Worm (Caenorhabditis elegans) whole organism, L2 larva: ENCODE results near the gene C34F6.12.

Experiments used
- C34F6.9 ChIP-seq: fragments of 150-350 bp; optimal IDR thresholded peaks from 2 replicates; lab custom pipeline; 2014; ENCODE audit warnings: missing biosample characterization, missing genetic modification characterization
- F13H6.1 ChIP-seq: sonication (generic microtip); optimal IDR thresholded peaks from 2 replicates; lab custom pipeline; 2016; ENCODE audit warnings: missing genetic modification characterization, missing compliant biosample characterization
- Y55F3AM.14 ChIP-seq: fragments of 200-800 bp; sonication (Bioruptor generic); optimal IDR thresholded peaks from 2 replicates; lab custom pipeline; 2018; ENCODE audit warnings: mild to moderate bottlenecking, missing genetic modification characterization, missing compliant biosample characterization
- alr-1 ChIP-seq: fragments of 150-350 bp; optimal IDR thresholded peaks from 2 replicates; lab custom pipeline; 2014; ENCODE audit warnings: missing biosample characterization, missing genetic modification characterization
- aly-2 ChIP-seq: fragments of 150-350 bp; optimal IDR thresholded peaks from 2 replicates; lab custom pipeline; 2014; ENCODE audit warnings: missing biosample characterization, missing genetic modification characterization
- ama-1 ChIP-seq: fragments of 150-350 bp; optimal IDR thresholded peaks from 2 replicates; lab custom pipeline; 2018; ENCODE audit warnings: inconsistent platforms
- blmp-1 ChIP-seq: sonication (generic microtip); optimal IDR thresholded peaks from 2 replicates; lab custom pipeline; 2017; ENCODE audit warnings: missing genetic modification characterization, mild to moderate bottlenecking, missing compliant biosample characterization, antibody characterized with exemption, moderate library complexity; ENCODE audit not compliant: insufficient read depth
- ceh-82 ChIP-seq: fragments of 150-350 bp; optimal IDR thresholded peaks from 2 replicates; lab custom pipeline; 2014; ENCODE audit warnings: missing biosample characterization, missing genetic modification characterization
- crh-2 ChIP-seq: sonication (generic microtip); optimal IDR thresholded peaks from 2 replicates; lab custom pipeline; 2017; ENCODE audit warnings: missing biosample characterization, missing genetic modification characterization
- egl-27 ChIP-seq: sonication (generic microtip); optimal IDR thresholded peaks from 3 replicates; lab custom pipeline; 2017; ENCODE audit warnings: missing biosample characterization, missing genetic modification reagents, missing genetic modification characterization
- elt-1 ChIP-seq: fragments of 150-350 bp; optimal IDR thresholded peaks from 2 replicates; lab custom pipeline; 2014; ENCODE audit warnings: missing biosample characterization, missing genetic modification characterization
- fos-1 ChIP-seq: fragments of 150-350 bp; optimal IDR thresholded peaks from 2 replicates; lab custom pipeline; 2014; ENCODE audit warnings: missing biosample characterization, missing genetic modification characterization
- gmeb-1 ChIP-seq: fragments of 150-350 bp; optimal IDR thresholded peaks from 2 replicates; lab custom pipeline; 2014; ENCODE audit warnings: missing biosample characterization, missing genetic modification characterization
- lin-13 ChIP-seq: fragments of 150-350 bp; optimal IDR thresholded peaks from 2 replicates; lab custom pipeline; 2014; ENCODE audit warnings: missing biosample characterization, missing genetic modification reagents, missing genetic modification characterization
- lin-39 ChIP-seq: fragments of 150-350 bp; optimal IDR thresholded peaks from 2 replicates; lab custom pipeline; 2014; ENCODE audit warnings: missing biosample characterization, missing genetic modification reagents, missing genetic modification characterization
- lsy-2 ChIP-seq, 2 experiments: fragments of 150-350 bp in 1 of 2; sonication (generic microtip) in 1 of 2; optimal IDR thresholded peaks; 2 replicates each; lab custom pipeline; 2014 to 2017; ENCODE audit warnings: missing biosample characterization in 2 of 2, missing genetic modification characterization in 2 of 2
- mbf-1 ChIP-seq: sonication (generic microtip); optimal IDR thresholded peaks from 2 replicates; lab custom pipeline; 2017; ENCODE audit warnings: missing biosample characterization, missing genetic modification characterization
- nhr-10 ChIP-seq: sonication (generic microtip); optimal IDR thresholded peaks from 2 replicates; lab custom pipeline; 2017; ENCODE audit warnings: missing biosample characterization, missing genetic modification characterization
- nhr-11 ChIP-seq: fragments of 150-350 bp; optimal IDR thresholded peaks from 2 replicates; lab custom pipeline; 2014; ENCODE audit warnings: missing biosample characterization, missing genetic modification characterization
- nhr-12 ChIP-seq: fragments of 150-350 bp; optimal IDR thresholded peaks from 2 replicates; lab custom pipeline; 2014; ENCODE audit warnings: missing biosample characterization, missing genetic modification characterization
- nhr-129 ChIP-seq: fragments of 150-350 bp; optimal IDR thresholded peaks from 2 replicates; lab custom pipeline; 2014; ENCODE audit warnings: missing biosample characterization, missing genetic modification characterization
- nhr-21 ChIP-seq: fragments of 150-350 bp; optimal IDR thresholded peaks from 2 replicates; lab custom pipeline; 2014; ENCODE audit warnings: missing biosample characterization, missing genetic modification characterization
- nhr-23 ChIP-seq: fragments of 150-350 bp; optimal IDR thresholded peaks from 2 replicates; lab custom pipeline; 2014; ENCODE audit warnings: missing biosample characterization, missing genetic modification reagents, missing genetic modification characterization
- nhr-25 ChIP-seq: fragments of 150-350 bp; sonication (generic microtip); optimal IDR thresholded peaks from 3 replicates; lab custom pipeline; 2014; ENCODE audit warnings: missing biosample characterization, missing genetic modification characterization
- nhr-77 ChIP-seq: fragments of 150-350 bp; optimal IDR thresholded peaks from 2 replicates; lab custom pipeline; 2014; ENCODE audit warnings: missing biosample characterization, missing genetic modification characterization
- sem-4 ChIP-seq: fragments of 150-350 bp; optimal IDR thresholded peaks from 2 replicates; lab custom pipeline; 2014; ENCODE audit warnings: missing biosample characterization, missing genetic modification reagents, missing genetic modification characterization
- skn-1 ChIP-seq: sonication (generic microtip); optimal IDR thresholded peaks from 2 replicates; lab custom pipeline; 2017; ENCODE audit warnings: missing biosample characterization, missing genetic modification characterization
- sma-3 ChIP-seq: sonication (generic microtip); optimal IDR thresholded peaks from 2 replicates; lab custom pipeline; 2016; ENCODE audit warnings: missing genetic modification reagents, missing genetic modification characterization, missing compliant biosample characterization
- sma-9 ChIP-seq, 2 experiments: fragments of 150-350 bp in 1 of 2; sonication (generic microtip) in 1 of 2; optimal IDR thresholded peaks; 2 replicates each; lab custom pipeline; 2014 to 2016; ENCODE audit warnings: missing genetic modification characterization in 2 of 2, mild to moderate bottlenecking in 1 of 2, missing biosample characterization in 1 of 2, missing compliant biosample characterization in 1 of 2, missing genetic modification reagents in 1 of 2, moderate library complexity in 1 of 2
- unc-55 ChIP-seq: fragments of 150-350 bp; sonication (generic microtip); optimal IDR thresholded peaks from 3 replicates; lab custom pipeline; 2014; ENCODE audit warnings: missing biosample characterization, missing genetic modification reagents, missing genetic modification characterization
- zag-1 ChIP-seq: fragments of 150-350 bp; optimal IDR thresholded peaks from 2 replicates; lab custom pipeline; 2014; ENCODE audit warnings: missing biosample characterization, missing genetic modification characterization
- ztf-1 ChIP-seq: fragments of 200-800 bp; sonication (Bioruptor generic); conservative IDR thresholded peaks from 2 replicates; pipeline ENCODE4 v1.3.6; 2022; ENCODE audit warnings: missing genetic modification characterization, missing compliant biosample characterization

Gene C34F6.12

ce11 chrX:11206953-11207352 is 19.5 kb downstream of the C34F6.12 start, which contains the start of gene hst-2 (continued):
- peak; percentile 6 for TF ChIP-seq nhr-12 (tag; lab: Kevin White, UChicago)
- no peak for TF ChIP-seq ceh-82 (tag; lab: Kevin White, UChicago)
- TF ChIP-seq mbf-1 (tag; lab: Kevin White, UChicago), result no peak
- TF ChIP-seq C34F6.9 (tag; lab: Kevin White, UChicago), result no peak
- TF ChIP-seq nhr-25 (tag; lab: Kevin White, UChicago), result peak; percentile 95
- TF ChIP-seq lin-39 (tag; lab: Kevin White, UChicago), result peak; percentile 10
- peak; percentile 15 for TF ChIP-seq ama-1 (lab: Kevin White, UChicago)
- TF ChIP-seq nhr-21 (tag; lab: Kevin White, UChicago), result peak; percentile 92
- peak; percentile 89 for TF ChIP-seq gmeb-1 (tag; lab: Kevin White, UChicago)
- TF ChIP-seq lin-13 (GFP tag; lab: Kevin White, UChicago), result peak; percentile 88
- TF ChIP-seq, all 48 proteins: peak for 31

DNA sequence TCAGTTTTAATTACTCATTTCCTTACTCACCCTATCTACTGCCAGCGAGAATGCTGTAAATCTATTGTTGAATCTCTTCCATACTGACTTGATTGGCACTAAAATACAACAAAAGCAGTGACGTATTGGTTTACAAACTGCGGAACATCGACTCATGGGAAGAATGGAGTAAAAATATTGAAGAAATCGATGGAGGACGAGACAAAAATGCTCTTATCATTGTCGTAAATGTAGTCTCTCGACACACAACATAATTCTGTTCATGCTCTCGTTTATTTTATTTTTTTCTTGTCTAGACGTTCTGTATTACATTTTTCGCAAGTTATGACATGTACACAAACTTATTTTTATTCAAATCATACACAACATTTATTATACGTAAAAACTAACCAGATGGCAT is 22.7 kb downstream of the C34F6.12 start, which contains the start of gene C34F6.11:
C34F6.11 (minus strand) TSS at position 160 of the 400 bp plus-strand sequence.
- no peak for TF ChIP-seq ama-1 (lab: Kevin White, UChicago)
- TF ChIP-seq fos-1, result peak; percentile 39
- no peak for TF ChIP-seq elt-1
- no peak for TF ChIP-seq sma-3 (GFP tag; lab: Kevin White, UChicago)
- TF ChIP-seq crh-2, result peak; percentile 23
- no peak for TF ChIP-seq alr-1 (tag; lab: Kevin White, UChicago)

- no peak for TF ChIP-seq nhr-25 (tag; lab: Kevin White, UChicago)
- no peak for TF ChIP-seq sma-3 (GFP tag; lab: Kevin White, UChicago)
- TF ChIP-seq ceh-82 (tag; lab: Kevin White, UChicago), result no peak
- TF ChIP-seq alr-1 (tag; lab: Kevin White, UChicago), result no peak
- no peak for TF ChIP-seq nhr-21 (tag; lab: Kevin White, UChicago)
- TF ChIP-seq zag-1 (tag; lab: Kevin White, UChicago), result no peak
- TF ChIP-seq aly-2 (tag; lab: Kevin White, UChicago), result no peak
These were observed 25.3 kb downstream of the C34F6.12 start, which contains the start of gene col-179 for ce11 chrX:11201165-11201564. Gene col-179 (plus strand): TSS chrX:11201465.

DNA sequence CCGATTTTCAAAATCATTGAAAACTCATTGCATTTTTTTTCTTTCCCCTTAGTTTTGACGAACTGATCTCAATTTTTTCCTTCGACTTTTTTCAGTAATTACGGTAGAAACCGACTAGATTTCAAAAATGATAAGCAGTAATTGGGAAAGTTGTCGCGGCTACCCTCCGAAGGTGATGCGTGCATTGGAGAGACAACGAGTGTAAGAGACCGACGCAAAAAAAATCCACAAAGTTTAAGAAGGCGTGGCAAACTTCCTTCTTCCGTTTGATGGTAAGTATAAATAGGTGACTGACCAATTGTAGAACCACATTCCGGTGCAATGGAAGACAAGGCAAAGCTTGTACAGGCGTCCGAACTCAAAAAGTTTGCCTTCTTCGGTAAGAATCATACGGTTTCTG is 27.3 kb downstream of the C34F6.12 start, which contains the start of gene col-178:
col-178 (plus strand) TSS at position 301 of the 400 bp plus-strand sequence.
- no peak for TF ChIP-seq lin-13 (GFP tag; lab: Kevin White, UChicago)
- no peak for TF ChIP-seq lsy-2 (tag; optimal IDR thresholded peaks at IDR 0.05; lab: Kevin White, UChicago)
- no peak for TF ChIP-seq nhr-11 (tag; lab: Kevin White, UChicago)

DNA sequence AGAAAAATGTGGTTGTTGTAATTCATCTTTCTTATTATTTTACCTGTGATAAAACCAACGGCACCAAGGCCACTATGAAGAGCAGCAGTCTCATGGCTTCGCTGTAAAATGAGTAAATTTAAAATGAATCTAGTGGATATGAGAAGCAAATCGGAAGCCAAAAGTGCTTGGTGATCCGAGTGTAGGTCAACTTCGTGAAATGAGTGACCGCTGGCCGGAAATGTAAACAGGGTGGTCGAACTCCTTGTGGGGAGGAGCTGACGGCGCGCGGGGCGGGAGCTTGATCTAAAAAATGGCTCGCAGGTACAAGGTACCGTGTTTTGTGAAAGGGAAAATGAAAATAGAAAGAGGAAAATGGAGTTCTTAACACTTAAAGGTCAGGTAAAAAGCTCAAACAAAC is 29.8 kb downstream of the C34F6.12 start, which contains the start of gene C34F6.1:
C34F6.1 (minus strand) TSS at position 101 of the 400 bp plus-strand sequence.
- TF ChIP-seq lin-13 (GFP tag; lab: Kevin White, UChicago) (no peak), unc-55 (no peak), lin-39 (tag; lab: Kevin White, UChicago) (no peak), fos-1 (no peak), elt-1 (no peak), sem-4 (no peak), nhr-25 (tag; lab: Kevin White, UChicago) (no peak), nhr-10 (no peak), blmp-1 (no peak), Y55F3AM.14 (GFP tag; lab: Kevin White, UChicago) (no peak), nhr-12 (tag; lab: Kevin White, UChicago) (no peak), nhr-21 (tag; lab: Kevin White, UChicago) (no peak)

DNA sequence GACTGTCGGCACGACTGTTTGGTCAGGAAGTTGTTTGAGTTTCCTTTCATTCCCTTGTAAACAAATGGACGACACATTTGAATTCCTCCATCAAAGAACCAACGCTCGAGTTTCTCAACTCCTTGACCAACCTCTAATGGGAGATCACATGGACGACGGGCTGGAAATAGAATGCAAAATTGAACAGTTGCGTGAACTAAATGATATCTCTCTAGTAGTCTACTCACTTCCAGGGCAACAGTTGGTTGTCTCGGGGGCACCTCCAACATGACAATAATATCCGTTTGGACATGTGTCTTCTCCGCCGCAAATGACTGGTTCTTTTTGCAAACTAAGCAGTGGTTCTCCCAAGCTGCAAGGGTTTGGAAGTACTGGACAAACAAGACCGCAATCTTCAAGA is 32.8 kb downstream of the C34F6.12 start:
- TF ChIP-seq nhr-21 (tag; lab: Kevin White, UChicago) (no peak), ztf-1 (GFP tag; lab: Robert Waterston, UW) (no peak), nhr-23 (tag; lab: Kevin White, UChicago) (no peak), aly-2 (tag; lab: Kevin White, UChicago) (no peak), sma-9 (GFP tag; optimal IDR thresholded peaks at IDR 0.05; lab: Kevin White, UChicago) (peak; percentile 33), sma-9 (tag; optimal IDR thresholded peaks at IDR 0.05; lab: Kevin White, UChicago) (no peak), sem-4 (no peak), nhr-129 (tag; lab: Kevin White, UChicago) (peak; percentile 52), crh-2 (no peak), skn-1 (no peak), gmeb-1 (tag; lab: Kevin White, UChicago) (no peak), mbf-1 (tag; lab: Kevin White, UChicago) (no peak), nhr-77 (no peak), F13H6.1 (tag; lab: Kevin White, UChicago) (peak; percentile 5), egl-27 (no peak), nhr-10 (no peak)
